Fruit fly (Drosophila melanogaster) Kc167 (cell line): ENCODE measurements around the gene CG12507.

Experiments
- Sin3A ChIP-seq: fragments of >200 bp; optimal IDR thresholded peaks from 2 replicates; lab custom pipeline; 2018; ENCODE audit warnings: missing external identifiers
- insv ChIP-seq: fragments of >200 bp; optimal IDR thresholded peaks from 3 replicates; lab custom pipeline; 2018; ENCODE audit warnings: missing external identifiers

DNA sequence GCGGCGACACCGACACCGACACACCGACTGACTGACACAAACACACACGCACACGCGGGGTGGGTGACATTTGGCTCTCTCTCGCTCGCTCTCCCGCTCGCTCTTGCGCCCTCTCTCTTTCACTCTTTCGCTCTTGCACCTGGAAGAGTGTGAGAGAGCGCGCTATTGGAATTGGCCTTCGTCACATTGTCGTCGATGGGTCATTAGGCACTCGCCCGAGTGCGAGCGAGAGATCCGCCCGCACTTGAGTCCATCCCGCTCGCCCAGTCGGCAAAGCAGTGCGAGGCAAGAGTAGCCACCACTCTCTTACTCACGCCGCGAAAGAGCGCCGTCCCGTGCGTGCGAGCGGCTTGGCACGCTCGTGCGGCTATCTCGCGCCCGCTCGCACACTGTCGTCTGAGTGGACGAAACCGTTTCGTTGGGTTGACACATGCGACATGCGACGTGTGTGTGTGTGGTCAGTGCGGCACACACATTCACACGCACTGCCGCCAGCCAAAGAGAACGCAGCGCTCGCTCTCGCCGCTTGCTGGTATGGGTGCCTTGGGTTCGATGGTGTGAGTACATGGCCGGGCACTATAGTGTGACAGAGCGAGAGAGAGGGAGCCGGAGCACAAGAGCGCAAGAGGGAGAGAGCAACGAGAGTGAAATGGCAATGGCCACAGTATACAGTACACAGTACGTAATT is 49.4 kb downstream of the CG12507 start:
- no peak for TF ChIP-seq Sin3A (lab: Kevin White, UChicago)
- no peak for TF ChIP-seq insv (lab: Kevin White, UChicago)
